Fruit fly (Drosophila melanogaster) whole organism, embryonic: ENCODE results near the gene spg.
A peak's percentile ranks its signal among the peaks of the same experiment; 100 is the strongest.

ENCODE experiments used
- Aef1 ChIP-seq: fragments of 200-800 bp; sonication (Bioruptor generic); IDR thresholded peaks from 3 replicates; pipeline ENCODE4 v1.3.6; 2022; ENCODE audit warnings: missing biosample characterization, missing genetic modification characterization
- Asciz ChIP-seq: fragments of 200-800 bp; sonication (Bioruptor generic); optimal IDR thresholded peaks from 2 replicates; lab custom pipeline; 2017; ENCODE audit warnings: missing biosample characterization, mild to moderate bottlenecking, missing genetic modification characterization, missing genetic modification reagents
- CG10147 ChIP-seq: fragments of 200-800 bp; sonication (Bioruptor generic); optimal IDR thresholded peaks from 2 replicates; lab custom pipeline; 2019; ENCODE audit warnings: missing biosample characterization, mild to moderate bottlenecking, missing genetic modification characterization, moderate library complexity
- CG10431 ChIP-seq: fragments of 200-800 bp; sonication (Bioruptor generic); optimal IDR thresholded peaks from 3 replicates; lab custom pipeline; 2018; ENCODE audit warnings: missing biosample characterization, mild to moderate bottlenecking, missing genetic modification characterization
- CG11723 ChIP-seq: fragments of 200-800 bp; sonication (Bioruptor generic); optimal IDR thresholded peaks from 2 replicates; lab custom pipeline; 2017; ENCODE audit warnings: missing biosample characterization, mild to moderate bottlenecking, missing genetic modification characterization
- CG14050 ChIP-seq: fragments of 200-800 bp; sonication (Bioruptor generic); IDR thresholded peaks from 3 replicates; pipeline ENCODE4 v1.3.6; 2022; ENCODE audit warnings: missing biosample characterization, missing genetic modification characterization
- CG14710 ChIP-seq: fragments of 200-800 bp; sonication (Bioruptor generic); optimal IDR thresholded peaks from 3 replicates; lab custom pipeline; 2019; ENCODE audit warnings: missing biosample characterization, mild to moderate bottlenecking, missing genetic modification characterization, moderate library complexity
- CG16813 ChIP-seq: fragments of 200-800 bp; sonication (Bioruptor generic); IDR thresholded peaks from 3 replicates; pipeline ENCODE4 v1.3.6; 2022; ENCODE audit warnings: missing biosample characterization, missing genetic modification characterization; ENCODE audit not compliant: partially characterized antibody
- CG17802 ChIP-seq: fragments of 200-800 bp; sonication (Bioruptor generic); optimal IDR thresholded peaks from 2 replicates; lab custom pipeline; 2018; ENCODE audit warnings: missing biosample characterization, mild to moderate bottlenecking, missing genetic modification characterization, moderate library complexity
- CG3065 ChIP-seq: fragments of 200-800 bp; sonication (Bioruptor generic); optimal IDR thresholded peaks from 2 replicates; lab custom pipeline; 2016; ENCODE audit warnings: missing biosample characterization, missing genetic modification characterization
- CG3163 ChIP-seq: fragments of 200-800 bp; sonication (Bioruptor generic); optimal IDR thresholded peaks from 3 replicates; lab custom pipeline; 2016; ENCODE audit warnings: missing biosample characterization, missing genetic modification characterization
- CG32532 ChIP-seq: fragments of 200-800 bp; sonication (Bioruptor generic); IDR thresholded peaks from 2 replicates; pipeline ENCODE4 v1.3.6; 2022; ENCODE audit warnings: missing biosample characterization, missing genetic modification characterization
- CG34376 ChIP-seq: fragments of 200-800 bp; sonication (Bioruptor generic); optimal IDR thresholded peaks from 2 replicates; lab custom pipeline; 2018; ENCODE audit warnings: missing biosample characterization, mild to moderate bottlenecking, missing genetic modification characterization
- CG34422 ChIP-seq: fragments of 200-800 bp; sonication (Bioruptor generic); IDR thresholded peaks from 3 replicates; pipeline ENCODE4 v1.3.6; 2022; ENCODE audit warnings: missing biosample characterization, missing genetic modification characterization
- CG3726 ChIP-seq: fragments of 200-800 bp; sonication (Bioruptor generic); IDR thresholded peaks from 3 replicates; pipeline ENCODE4, ENCODE4 v1.3.6; 2022; ENCODE audit warnings: missing biosample characterization, missing genetic modification characterization
- CG4282 ChIP-seq: fragments of 200-800 bp; sonication (Bioruptor generic); optimal IDR thresholded peaks from 2 replicates; lab custom pipeline; 2016; ENCODE audit warnings: missing biosample characterization, missing genetic modification characterization
- CG7745 ChIP-seq: fragments of 200-800 bp; sonication (Bioruptor generic); optimal IDR thresholded peaks from 2 replicates; lab custom pipeline; 2018; ENCODE audit warnings: missing biosample characterization, mild to moderate bottlenecking, missing genetic modification characterization, moderate library complexity
- CG9609 ChIP-seq: fragments of 200-800 bp; sonication (Bioruptor generic); optimal IDR thresholded peaks from 3 replicates; lab custom pipeline; 2016; ENCODE audit warnings: missing biosample characterization, missing genetic modification characterization
- Dref ChIP-seq: fragments of 200-800 bp; sonication (Bioruptor generic); IDR thresholded peaks from 2 replicates; pipeline ENCODE4 v1.3.6; 2022; ENCODE audit warnings: missing biosample characterization, missing genetic modification characterization
- Drgx ChIP-seq: fragments of 200-800 bp; sonication (Bioruptor generic); IDR thresholded peaks from 2 replicates; pipeline ENCODE4 v1.3.6; 2022; ENCODE audit warnings: missing biosample characterization, missing genetic modification characterization
- Elba2 ChIP-seq: fragments of 200-800 bp; sonication (Bioruptor generic); optimal IDR thresholded peaks from 3 replicates; lab custom pipeline; 2016; ENCODE audit warnings: missing biosample characterization, missing genetic modification characterization
- HLHmδ ChIP-seq: fragments of 200-800 bp; sonication (Bioruptor generic); optimal IDR thresholded peaks from 2 replicates; lab custom pipeline; 2018; ENCODE audit warnings: missing biosample characterization, mild to moderate bottlenecking, missing genetic modification characterization, moderate library complexity
- HmgZ ChIP-seq: fragments of 200-800 bp; sonication (Bioruptor generic); optimal IDR thresholded peaks from 2 replicates; lab custom pipeline; 2018; ENCODE audit warnings: missing biosample characterization, mild to moderate bottlenecking, missing genetic modification characterization
- Hr51 ChIP-seq, 2 experiments: fragments of 200-800 bp; sonication (Bioruptor generic); optimal IDR thresholded peaks; 2 replicates in 1 of 2; 3 replicates in 1 of 2; lab custom pipeline; 2016 to 2018; ENCODE audit warnings: missing biosample characterization in 2 of 2, missing genetic modification characterization in 2 of 2, mild to moderate bottlenecking in 1 of 2, moderate library complexity in 1 of 2
- Hr78 ChIP-seq, 2 experiments: fragments of 200-800 bp in 1 of 2; fragments of >200 bp in 1 of 2; sonication (Bioruptor generic) in 1 of 2; optimal IDR thresholded peaks; 2 replicates each; lab custom pipeline; 2017 to 2019; ENCODE audit warnings: missing biosample characterization in 2 of 2, missing genetic modification characterization in 2 of 2, mild to moderate bottlenecking in 1 of 2, moderate library complexity in 1 of 2
- Lhr ChIP-seq: fragments of 200-800 bp; sonication (Bioruptor generic); optimal IDR thresholded peaks from 3 replicates; lab custom pipeline; 2017; ENCODE audit warnings: mild to moderate bottlenecking, missing biosample characterization, missing genetic modification reagents, missing genetic modification characterization
- Opbp ChIP-seq: fragments of 200-800 bp; sonication (Bioruptor generic); IDR thresholded peaks from 3 replicates; pipeline ENCODE4 v1.3.6; 2022; ENCODE audit warnings: missing biosample characterization, missing genetic modification characterization; ENCODE audit not compliant: partially characterized antibody
- Pdp1 ChIP-seq, 2 experiments: fragments of 200-800 bp; sonication (Bioruptor generic); optimal IDR thresholded peaks; 3 replicates each; lab custom pipeline; 2016; ENCODE audit warnings: missing biosample characterization in 2 of 2, missing genetic modification characterization in 2 of 2, mild to moderate bottlenecking in 1 of 2, moderate library complexity in 1 of 2
- Six4 ChIP-seq: fragments of 200-800 bp; sonication (Bioruptor generic); optimal IDR thresholded peaks from 2 replicates; lab custom pipeline; 2016; ENCODE audit warnings: missing biosample characterization, missing genetic modification characterization
- Trl ChIP-seq, 3 experiments: fragments of >200 bp in 2 of 3; fragments of 200-800 bp in 1 of 3; sonication (Bioruptor generic) in 1 of 3; optimal IDR thresholded peaks; 2 replicates in 1 of 3; 3 replicates in 2 of 3; lab custom pipeline; 2016 to 2017; ENCODE audit warnings: missing biosample characterization in 1 of 3, missing genetic modification characterization in 1 of 3
- ato ChIP-seq: fragments of 200-800 bp; sonication (Bioruptor generic); IDR thresholded peaks from 2 replicates; pipeline ENCODE4 v1.3.6; 2022; ENCODE audit warnings: missing biosample characterization, missing genetic modification characterization; ENCODE audit not compliant: partially characterized antibody
- bcd ChIP-seq: fragments of 200-800 bp; sonication (Bioruptor generic); optimal IDR thresholded peaks from 2 replicates; lab custom pipeline; 2017; ENCODE audit warnings: missing biosample characterization, mild to moderate bottlenecking, missing genetic modification characterization
- crp ChIP-seq, 2 experiments: fragments of 200-800 bp; sonication (Bioruptor generic); optimal IDR thresholded peaks; 2 replicates in 1 of 2; 3 replicates in 1 of 2; lab custom pipeline; 2017; ENCODE audit warnings: missing biosample characterization in 2 of 2, missing genetic modification characterization in 2 of 2, mild to moderate bottlenecking in 1 of 2, moderate library complexity in 1 of 2
- ems ChIP-seq: fragments of 200-800 bp; sonication (Bioruptor generic); optimal IDR thresholded peaks from 3 replicates; lab custom pipeline; 2016; ENCODE audit warnings: missing biosample characterization, missing genetic modification characterization
- fru ChIP-seq: fragments of >200 bp; optimal IDR thresholded peaks from 2 replicates; lab custom pipeline; 2017
- hth ChIP-seq: fragments of >200 bp; optimal IDR thresholded peaks from 2 replicates; lab custom pipeline; 2017; ENCODE audit warnings: inconsistent platforms
- jigr1 ChIP-seq: fragments of 200-800 bp; sonication (Bioruptor generic); IDR thresholded peaks from 3 replicates; pipeline ENCODE4 v1.3.6; 2022; ENCODE audit warnings: missing biosample characterization, missing genetic modification characterization
- mam ChIP-seq: fragments of 200-800 bp; sonication (Bioruptor generic); optimal IDR thresholded peaks from 3 replicates; lab custom pipeline; 2016; ENCODE audit warnings: missing biosample characterization, missing genetic modification characterization
- nau ChIP-seq: fragments of 200-800 bp; sonication (Bioruptor generic); optimal IDR thresholded peaks from 3 replicates; lab custom pipeline; 2017; ENCODE audit warnings: missing biosample characterization, mild to moderate bottlenecking, missing genetic modification characterization, missing genetic modification reagents
- pb ChIP-seq: fragments of 200-800 bp; sonication (Bioruptor generic); optimal IDR thresholded peaks from 3 replicates; lab custom pipeline; 2016; ENCODE audit warnings: missing biosample characterization, missing genetic modification characterization
- phol ChIP-seq: fragments of 200-800 bp; sonication (Bioruptor generic); optimal IDR thresholded peaks from 3 replicates; lab custom pipeline; 2018; ENCODE audit warnings: missing biosample characterization, mild to moderate bottlenecking, missing genetic modification characterization, moderate library complexity
- pum ChIP-seq: fragments of 200-800 bp; sonication (Bioruptor generic); optimal IDR thresholded peaks from 2 replicates; lab custom pipeline; 2016; ENCODE audit warnings: missing biosample characterization, missing genetic modification characterization
- scrt ChIP-seq: fragments of 200-800 bp; sonication (Bioruptor generic); optimal IDR thresholded peaks from 2 replicates; lab custom pipeline; 2018; ENCODE audit warnings: missing biosample characterization, mild to moderate bottlenecking, missing genetic modification characterization, moderate library complexity
- sug ChIP-seq: fragments of 200-800 bp; optimal IDR thresholded peaks from 2 replicates; lab custom pipeline; 2019; ENCODE audit warnings: missing biosample characterization, mild to moderate bottlenecking, missing genetic modification characterization, moderate library complexity
- tio ChIP-seq: fragments of 200-800 bp; sonication (Bioruptor generic); optimal IDR thresholded peaks from 2 replicates; lab custom pipeline; 2017; ENCODE audit warnings: missing biosample characterization, missing genetic modification characterization, inconsistent platforms
- twi ChIP-seq: fragments of 200-800 bp; optimal IDR thresholded peaks from 2 replicates; lab custom pipeline; 2019; ENCODE audit warnings: missing biosample characterization, mild to moderate bottlenecking, missing genetic modification characterization, moderate library complexity
- wor ChIP-seq: fragments of 200-800 bp; sonication (Bioruptor generic); IDR thresholded peaks from 2 replicates; pipeline ENCODE4 v1.3.6; 2022; ENCODE audit warnings: missing biosample characterization, missing genetic modification characterization
- zen ChIP-seq: fragments of 200-800 bp; sonication (Bioruptor generic); optimal IDR thresholded peaks from 3 replicates; lab custom pipeline; 2018; ENCODE audit warnings: missing biosample characterization, mild to moderate bottlenecking, missing genetic modification characterization, moderate library complexity

spg gene

dm6 chr3R:28844611-28845376 lies at the start of gene spg, which contains the start of gene Apc (continued):
- TF ChIP-seq CG3163 (GFP tag; lab: Kevin White, UChicago) (peak; percentile 36), CG11723 (peak; percentile 51), Opbp (GFP tag; lab: Robert Waterston, UW) (peak; percentile 70), CG34422 (GFP tag; lab: Robert Waterston, UW) (peak; percentile 60; the same call in 1 of the 3 replicates), Pdp1 (GFP tag; optimal IDR thresholded peaks at IDR 0.05; lab: Kevin White, UChicago) (peak; percentile 25 to 49), Hr51 (GFP tag; optimal IDR thresholded peaks at IDR 0.05; lab: Kevin White, UChicago) (peak; percentile 10 to 37), CG10147 (peak; percentile 29), fru (lab: Kevin White, UChicago) (no peak), pb (GFP tag; lab: Kevin White, UChicago) (no peak), Elba2 (GFP tag; lab: Kevin White, UChicago) (no peak), phol (tag; lab: Kevin White, UChicago) (peak; percentile 59), CG3065 (GFP tag; lab: Kevin White, UChicago) (no peak), zen (tag; lab: Kevin White, UChicago) (no peak), CG16813 (GFP tag; lab: Robert Waterston, UW) (peak; percentile 83), wor (GFP tag; lab: Robert Waterston, UW) (no peak), CG4282 (GFP tag; lab: Kevin White, UChicago) (no peak), hth (lab: Kevin White, UChicago) (no peak), tio (GFP tag; lab: Kevin White, UChicago) (no peak), Hr78 (GFP tag; optimal IDR thresholded peaks at IDR 0.05; lab: Kevin White, UChicago) (no peak), CG10431 (GFP tag; lab: Kevin White, UChicago) (no peak), CG34376 (GFP tag; lab: Kevin White, UChicago) (peak; percentile 45), Aef1 (GFP tag; lab: Robert Waterston, UW) (peak; percentile 77), CG9609 (GFP tag; lab: Kevin White, UChicago) (no peak), Six4 (GFP tag; lab: Kevin White, UChicago) (no peak), ato (GFP tag; lab: Robert Waterston, UW) (no peak; the same call in 1 of the 2 replicates), HmgZ (tag; lab: Kevin White, UChicago) (peak; percentile 38), ems (GFP tag; lab: Kevin White, UChicago) (peak; percentile 39), mam (GFP tag; lab: Kevin White, UChicago) (no peak), CG7745 (no peak), nau (GFP tag; lab: Kevin White, UChicago) (peak; percentile 40), sug (tag; lab: Kevin White, UChicago) (peak; percentile 93), HLHmδ (GFP tag; lab: Kevin White, UChicago) (peak; percentile 70), Drgx (GFP tag; lab: Robert Waterston, UW) (0 out of 2 replicates have a peak, but pooled peaks have one; percentile 61), twi (no peak), Trl (optimal IDR thresholded peaks at IDR 0.05; lab: Kevin White, UChicago) (no peak), Trl (GFP tag; optimal IDR thresholded peaks at IDR 0.05; lab: Kevin White, UChicago) (peak; percentile 48), jigr1 (peak; percentile 53; the same call in 1 of the 3 replicates), CG17802 (tag; lab: Kevin White, UChicago) (no peak), scrt (GFP tag; lab: Kevin White, UChicago) (peak; percentile 31), bcd (GFP tag; lab: Kevin White, UChicago) (peak; percentile 7), CG32532 (peak; percentile 7), CG3726 (GFP tag; lab: Robert Waterston, UW) (no peak), pum (GFP tag; lab: Kevin White, UChicago) (no peak), Asciz (peak; percentile 37), crp (GFP tag; optimal IDR thresholded peaks at IDR 0.05; lab: Kevin White, UChicago) (peak; percentile 11 to 85), Dref (GFP tag; lab: Robert Waterston, UW) (no peak; the same call in 1 of the 2 replicates), CG14710 (tag; lab: Kevin White, UChicago) (peak; percentile 74), CG14050 (GFP tag; lab: Robert Waterston, UW) (peak; percentile 44; the same call in 2 of the 3 replicates), Lhr (GFP tag; lab: Kevin White, UChicago) (peak; percentile 95)
